Worm (Caenorhabditis elegans): ENCODE data around the gene trxr-2.
A peak's percentile ranks its signal among the peaks of the same experiment; 100 is the strongest.

DNA sequence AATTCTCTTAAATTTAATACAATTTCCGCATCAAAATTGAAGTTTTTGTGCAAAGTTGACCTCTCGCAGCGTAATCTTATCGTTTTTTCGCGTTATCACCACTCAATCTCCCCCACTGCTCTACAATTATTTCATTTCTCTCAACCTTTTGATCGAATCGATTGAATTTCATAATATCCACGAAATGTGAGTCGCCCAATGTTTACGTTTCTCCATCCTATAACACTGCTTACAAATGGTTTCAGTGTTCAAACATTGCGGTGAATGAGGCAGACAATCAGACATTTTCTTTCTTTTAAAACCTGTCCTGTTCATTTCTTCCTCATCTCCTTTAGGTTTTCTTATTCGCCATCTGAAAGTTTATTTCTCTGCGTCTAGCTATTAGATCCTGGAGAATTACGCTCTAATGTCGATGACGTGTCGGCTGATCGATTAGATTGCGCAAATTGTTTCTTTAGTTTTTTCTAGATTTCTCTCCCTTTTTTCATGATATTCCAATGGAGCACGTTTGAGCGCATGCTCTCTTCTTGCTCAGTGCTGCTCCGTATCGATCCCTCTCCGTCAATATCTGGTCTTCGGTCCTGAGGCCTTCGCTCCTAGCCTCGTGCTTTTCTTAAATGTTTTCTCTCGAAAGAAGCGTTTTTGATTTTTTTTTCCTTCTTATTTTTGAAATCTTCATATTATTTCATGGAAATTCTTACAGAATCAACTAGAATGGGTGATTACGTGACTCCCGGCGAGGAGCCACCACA, 8.5 kb upstream of the trxr-2 start, which contains the start of gene unc-32:
- TF ChIP-seq elt-2 (tag; optimal IDR thresholded peaks at IDR 0.05) (peak; percentile 31), pqm-1 (tag; optimal IDR thresholded peaks at IDR 0.05) (no peak), T23F11.4 (GFP tag; optimal IDR thresholded peaks at IDR 0.05) (no peak), sdc-2 (tag; optimal IDR thresholded peaks at IDR 0.05) (no peak), unc-86 (tag; optimal IDR thresholded peaks at IDR 0.05) (no peak), C38D4.7 (GFP tag; optimal IDR thresholded peaks at IDR 0.05) (no peak), unc-55 (GFP tag; optimal IDR thresholded peaks at IDR 0.05) (peak; percentile 0), Y22D7AL.16 (tag; optimal IDR thresholded peaks at IDR 0.05) (no peak)
